Fruit fly (Drosophila melanogaster) whole organism, embryonic: ENCODE data around the gene CG33640.

ENCODE experiments used
- B-H1 ChIP-seq: fragments of 200-800 bp; sonication (Bioruptor generic); IDR thresholded peaks from 3 replicates; pipeline ENCODE4 v1.3.6; 2022; ENCODE audit warnings: missing biosample characterization, missing genetic modification characterization
- Blimp-1 ChIP-seq: fragments of 200-800 bp; sonication (Bioruptor generic); optimal IDR thresholded peaks from 3 replicates; lab custom pipeline; 2018; ENCODE audit warnings: missing biosample characterization, missing genetic modification characterization, mild to moderate bottlenecking, moderate library complexity, missing genetic modification reagents
- CG10462 ChIP-seq: fragments of 200-800 bp; sonication (Bioruptor generic); optimal IDR thresholded peaks from 2 replicates; lab custom pipeline; 2016; ENCODE audit warnings: missing biosample characterization, missing genetic modification characterization
- CG11723 ChIP-seq: fragments of 200-800 bp; sonication (Bioruptor generic); optimal IDR thresholded peaks from 2 replicates; lab custom pipeline; 2017; ENCODE audit warnings: missing biosample characterization, mild to moderate bottlenecking, missing genetic modification characterization
- CG12299 ChIP-seq: fragments of 200-800 bp; sonication (Bioruptor generic); optimal IDR thresholded peaks from 2 replicates; lab custom pipeline; 2018; ENCODE audit warnings: missing biosample characterization, mild to moderate bottlenecking, missing genetic modification characterization
- CG13123 ChIP-seq: fragments of 200-800 bp; sonication (Bioruptor generic); optimal IDR thresholded peaks from 2 replicates; lab custom pipeline; 2016; ENCODE audit warnings: missing biosample characterization, missing genetic modification characterization
- CG13424 ChIP-seq: fragments of 200-800 bp; sonication (Bioruptor generic); optimal IDR thresholded peaks from 2 replicates; lab custom pipeline; 2019; ENCODE audit warnings: missing biosample characterization, mild to moderate bottlenecking, missing genetic modification characterization, moderate library complexity
- CG15479 ChIP-seq: fragments of 200-800 bp; sonication (Bioruptor generic); optimal IDR thresholded peaks from 3 replicates; lab custom pipeline; 2019; ENCODE audit warnings: missing biosample characterization, mild to moderate bottlenecking, missing genetic modification characterization, moderate library complexity
- CG16779 ChIP-seq: fragments of 200-800 bp; sonication (Bioruptor generic); IDR thresholded peaks from 2 replicates; pipeline ENCODE4 v1.3.6; 2022; ENCODE audit warnings: missing biosample characterization, missing genetic modification characterization
- CG1792 ChIP-seq: fragments of 200-800 bp; sonication (Bioruptor generic); optimal IDR thresholded peaks from 2 replicates; lab custom pipeline; 2016; ENCODE audit warnings: missing biosample characterization, missing genetic modification characterization
- CG1832 ChIP-seq: fragments of 200-800 bp; sonication (Bioruptor generic); optimal IDR thresholded peaks from 2 replicates; lab custom pipeline; 2017; ENCODE audit warnings: missing biosample characterization, mild to moderate bottlenecking, missing genetic modification characterization, inconsistent platforms
- CG2678 ChIP-seq: fragments of 200-800 bp; sonication (Bioruptor generic); optimal IDR thresholded peaks from 3 replicates; lab custom pipeline; 2019; ENCODE audit warnings: missing biosample characterization, mild to moderate bottlenecking, missing genetic modification characterization, moderate library complexity
- CG2875 ChIP-seq: fragments of 200-800 bp; sonication (Bioruptor generic); optimal IDR thresholded peaks from 2 replicates; lab custom pipeline; 2017; ENCODE audit warnings: missing biosample characterization, mild to moderate bottlenecking, missing genetic modification characterization, missing genetic modification reagents
- CG30431 ChIP-seq: fragments of 200-800 bp; sonication (Bioruptor generic); optimal IDR thresholded peaks from 2 replicates; lab custom pipeline; 2017; ENCODE audit warnings: missing biosample characterization, missing genetic modification characterization
- CG31441 ChIP-seq: fragments of 200-800 bp; sonication (Bioruptor generic); IDR thresholded peaks from 2 replicates; pipeline ENCODE4 v1.3.6; 2022; ENCODE audit warnings: missing biosample characterization, missing genetic modification characterization
- CG4820 ChIP-seq: fragments of 200-800 bp; sonication (Bioruptor generic); optimal IDR thresholded peaks from 3 replicates; lab custom pipeline; 2016; ENCODE audit warnings: missing biosample characterization, missing genetic modification characterization
- CG8089 ChIP-seq: fragments of 200-800 bp; sonication (Bioruptor generic); optimal IDR thresholded peaks from 3 replicates; lab custom pipeline; 2016; ENCODE audit warnings: missing biosample characterization, missing genetic modification characterization
- CG8290 ChIP-seq, 3 experiments: fragments of 200-800 bp; sonication (Bioruptor generic); optimal IDR thresholded peaks; 2 replicates each; lab custom pipeline; 2016 to 2019; ENCODE audit warnings: missing biosample characterization in 3 of 3, missing genetic modification characterization in 3 of 3, mild to moderate bottlenecking in 2 of 3, moderate library complexity in 1 of 3
- CG9876 ChIP-seq: fragments of 200-800 bp; sonication (Bioruptor generic); optimal IDR thresholded peaks from 2 replicates; lab custom pipeline; 2016; ENCODE audit warnings: missing biosample characterization, missing genetic modification characterization
- GATAe ChIP-seq: fragments of 200-800 bp; sonication (Bioruptor generic); conservative IDR thresholded peaks from 2 replicates; pipeline ENCODE4 v1.3.6; 2022; ENCODE audit warnings: missing biosample characterization, missing genetic modification characterization
- Med ChIP-seq: fragments of 200-800 bp; sonication (Bioruptor generic); peaks from one replicate; lab custom pipeline; 2016; ENCODE audit warnings: missing biosample characterization, missing genetic modification characterization, mild to moderate bottlenecking, inconsistent platforms, moderate library complexity
- Mrtf ChIP-seq: fragments of 200-800 bp; sonication (Bioruptor generic); IDR thresholded peaks from 3 replicates; pipeline ENCODE4 v1.3.6; 2022; ENCODE audit warnings: missing biosample characterization, missing genetic modification characterization
- NfI ChIP-seq: fragments of 200-800 bp; sonication (Bioruptor generic); optimal IDR thresholded peaks from 3 replicates; lab custom pipeline; 2018; ENCODE audit warnings: missing biosample characterization, mild to moderate bottlenecking, missing genetic modification characterization, moderate library complexity
- Scr ChIP-seq: fragments of 200-800 bp; sonication (Bioruptor generic); IDR thresholded peaks from 2 replicates; pipeline ENCODE4 v1.3.6; 2022; ENCODE audit warnings: missing biosample characterization, missing genetic modification characterization; ENCODE audit not compliant: partially characterized antibody
- Sox102F ChIP-seq: fragments of 200-800 bp; sonication (Bioruptor generic); optimal IDR thresholded peaks from 2 replicates; lab custom pipeline; 2018; ENCODE audit warnings: missing biosample characterization, mild to moderate bottlenecking, missing genetic modification characterization, moderate library complexity
- Trl ChIP-seq, 3 experiments: fragments of >200 bp in 2 of 3; fragments of 200-800 bp in 1 of 3; sonication (Bioruptor generic) in 1 of 3; optimal IDR thresholded peaks; 2 replicates in 1 of 3; 3 replicates in 2 of 3; lab custom pipeline; 2016 to 2017; ENCODE audit warnings: missing biosample characterization in 1 of 3, missing genetic modification characterization in 1 of 3
- Xbp1 ChIP-seq: fragments of 200-800 bp; sonication (Bioruptor generic); optimal IDR thresholded peaks from 3 replicates; lab custom pipeline; 2016; ENCODE audit warnings: missing biosample characterization, mild to moderate bottlenecking, missing genetic modification characterization
- amos ChIP-seq: fragments of 200-800 bp; sonication (Bioruptor generic); IDR thresholded peaks from 2 replicates; pipeline ENCODE4 v1.3.6; 2022; ENCODE audit warnings: missing biosample characterization, missing genetic modification characterization; ENCODE audit not compliant: partially characterized antibody
- aop ChIP-seq: fragments of 200-800 bp; sonication (Bioruptor generic); IDR thresholded peaks from 2 replicates; pipeline ENCODE4 v1.3.6; 2022; ENCODE audit warnings: missing biosample characterization, missing genetic modification characterization
- az2 ChIP-seq: fragments of 200-800 bp; sonication (Bioruptor generic); optimal IDR thresholded peaks from 3 replicates; lab custom pipeline; 2016; ENCODE audit warnings: missing biosample characterization, missing genetic modification characterization
- chinmo ChIP-seq: fragments of 200-800 bp; sonication (Bioruptor generic); IDR thresholded peaks from 4 replicates; pipeline ENCODE4 v1.3.6; 2022; ENCODE audit warnings: missing biosample characterization, missing genetic modification characterization; ENCODE audit not compliant: partially characterized antibody
- emc ChIP-seq: fragments of 200-800 bp; sonication (Bioruptor generic); optimal IDR thresholded peaks from 2 replicates; lab custom pipeline; 2016; ENCODE audit warnings: missing biosample characterization, missing genetic modification characterization
- fd96Cb ChIP-seq: fragments of 200-800 bp; sonication (Bioruptor generic); optimal IDR thresholded peaks from 2 replicates; lab custom pipeline; 2018; ENCODE audit warnings: missing biosample characterization, mild to moderate bottlenecking, missing genetic modification characterization, moderate library complexity
- gcm ChIP-seq: fragments of 200-800 bp; sonication (Bioruptor generic); optimal IDR thresholded peaks from 2 replicates; lab custom pipeline; 2019; ENCODE audit warnings: missing biosample characterization, mild to moderate bottlenecking, missing genetic modification characterization, moderate library complexity
- hbn ChIP-seq: fragments of 200-800 bp; sonication (Bioruptor generic); IDR thresholded peaks from 2 replicates; pipeline ENCODE4 v1.3.6; 2022; ENCODE audit warnings: missing biosample characterization, missing genetic modification characterization; ENCODE audit not compliant: partially characterized antibody
- kni ChIP-seq: fragments of 200-800 bp; sonication (Bioruptor generic); optimal IDR thresholded peaks from 3 replicates; lab custom pipeline; 2017; ENCODE audit warnings: mild to moderate bottlenecking, missing biosample characterization, missing genetic modification reagents, missing genetic modification characterization
- lola ChIP-seq, 3 experiments: fragments of >200 bp in 2 of 3; fragments of 200-800 bp in 1 of 3; sonication (Bioruptor generic) in 1 of 3; optimal IDR thresholded peaks; 2 replicates each; lab custom pipeline; 2017 to 2019; ENCODE audit warnings: missing biosample characterization in 3 of 3, missing genetic modification characterization in 3 of 3, mild to moderate bottlenecking in 1 of 3, moderate library complexity in 1 of 3
- nerfin-1 ChIP-seq: fragments of 200-800 bp; sonication (Bioruptor generic); optimal IDR thresholded peaks from 3 replicates; lab custom pipeline; 2019; ENCODE audit warnings: missing biosample characterization, mild to moderate bottlenecking, missing genetic modification characterization, moderate library complexity
- nerfin-2 ChIP-seq: fragments of 200-800 bp; sonication (Bioruptor generic); IDR thresholded peaks from 2 replicates; pipeline ENCODE4 v1.3.6; 2022; ENCODE audit warnings: missing biosample characterization, missing genetic modification characterization; ENCODE audit not compliant: partially characterized antibody
- nmo ChIP-seq: fragments of 200-800 bp; sonication (Bioruptor generic); optimal IDR thresholded peaks from 2 replicates; lab custom pipeline; 2018; ENCODE audit warnings: missing biosample characterization, mild to moderate bottlenecking, missing genetic modification characterization, moderate library complexity
- pfk ChIP-seq: fragments of 200-800 bp; sonication (Bioruptor generic); optimal IDR thresholded peaks from 2 replicates; lab custom pipeline; 2018; ENCODE audit warnings: missing biosample characterization, mild to moderate bottlenecking, missing genetic modification characterization, moderate library complexity
- sd ChIP-seq: fragments of 200-800 bp; sonication (Bioruptor generic); optimal IDR thresholded peaks from 3 replicates; lab custom pipeline; 2018; ENCODE audit warnings: missing biosample characterization, mild to moderate bottlenecking, missing genetic modification characterization, moderate library complexity
- tgo ChIP-seq: fragments of 200-800 bp; sonication (Bioruptor generic); IDR thresholded peaks from 3 replicates; pipeline ENCODE4 v1.3.6; 2022; ENCODE audit warnings: missing biosample characterization, missing genetic modification characterization
- toy ChIP-seq: fragments of 200-800 bp; sonication (Bioruptor generic); IDR thresholded peaks from 2 replicates; pipeline ENCODE4 v1.3.6; 2022; ENCODE audit warnings: missing biosample characterization, missing genetic modification characterization
- trem ChIP-seq: fragments of 200-800 bp; optimal IDR thresholded peaks from 3 replicates; lab custom pipeline; 2019; ENCODE audit warnings: missing biosample characterization, mild to moderate bottlenecking, missing genetic modification characterization, moderate library complexity

Gene CG33640

dm6 chr2L:13513331-13514261, 14.0 kb upstream of the CG33640 start (continued):
- no peak for TF ChIP-seq lola (GFP tag; optimal IDR thresholded peaks at IDR 0.05; lab: Kevin White, UChicago)
- peak; percentile 55 for TF ChIP-seq az2
- TF ChIP-seq pfk (GFP tag; lab: Kevin White, UChicago), result no peak
- peak; percentile 34 for TF ChIP-seq CG2875
- TF ChIP-seq nmo, result peak; percentile 57
- peak; percentile 2 for TF ChIP-seq gcm
- peak; percentile 63; the same call in 2 of the 3 replicates for TF ChIP-seq tgo (GFP tag; lab: Robert Waterston, UW)
- TF ChIP-seq fd96Cb, result peak; percentile 45
- TF ChIP-seq Med (GFP tag; lab: Kevin White, UChicago), result peak; percentile 90
- TF ChIP-seq CG8290 (GFP tag; optimal IDR thresholded peaks at IDR 0.05; lab: Kevin White, UChicago), result no peak
- peak in 1 of 2 experiments; percentile 76 for TF ChIP-seq CG8290 (tag; optimal IDR thresholded peaks at IDR 0.05; lab: Kevin White, UChicago)
- TF ChIP-seq Trl (optimal IDR thresholded peaks at IDR 0.05; lab: Kevin White, UChicago), result peak; percentile 92 to 100
- peak; percentile 76 for TF ChIP-seq Trl (GFP tag; optimal IDR thresholded peaks at IDR 0.05; lab: Kevin White, UChicago)
- TF ChIP-seq CG1832, result no peak
- TF ChIP-seq CG9876, result peak; percentile 63
- peak; percentile 51 for TF ChIP-seq CG15479 (GFP tag; lab: Kevin White, UChicago)
- TF ChIP-seq nerfin-1 (tag; lab: Kevin White, UChicago), result peak; percentile 48
- peak; percentile 49 for TF ChIP-seq CG4820
- TF ChIP-seq Mrtf (GFP tag; lab: Robert Waterston, UW), result peak; percentile 71; the same call in 2 of the 3 replicates
- TF ChIP-seq CG13424, result peak; percentile 49
- TF ChIP-seq Blimp-1 (GFP tag; lab: Kevin White, UChicago), result peak; percentile 39
- TF ChIP-seq aop (GFP tag; lab: Robert Waterston, UW), result no peak
- TF ChIP-seq Sox102F (GFP tag; lab: Kevin White, UChicago), result peak; percentile 71
- TF ChIP-seq Scr, result no peak
- TF ChIP-seq trem (tag; lab: Kevin White, UChicago), result peak; percentile 4
- peak; percentile 9 for TF ChIP-seq CG8089 (GFP tag; lab: Kevin White, UChicago)
- peak; percentile 63 for TF ChIP-seq NfI (GFP tag; lab: Kevin White, UChicago)
- peak; percentile 67 for TF ChIP-seq CG2678 (tag; lab: Kevin White, UChicago)
- peak; percentile 70 for TF ChIP-seq Xbp1
- TF ChIP-seq CG10462, result no peak
- 0 out of 2 replicates have a peak, but pooled peaks have one; percentile 25 for TF ChIP-seq toy (GFP tag; lab: Robert Waterston, UW)
- TF ChIP-seq CG13123 (GFP tag; lab: Kevin White, UChicago), result peak; percentile 14
- TF ChIP-seq amos (GFP tag; lab: Robert Waterston, UW), result peak; percentile 11; the same call in 1 of the 2 replicates
- TF ChIP-seq chinmo (GFP tag; lab: Robert Waterston, UW), result peak; percentile 90; the same call in 2 of the 4 replicates
- TF ChIP-seq GATAe (GFP tag; lab: Robert Waterston, UW), result 0 out of 2 replicates have a peak, but pooled peaks have one; percentile 24
- peak; percentile 42; the same call in 1 of the 3 replicates for TF ChIP-seq B-H1 (GFP tag; lab: Robert Waterston, UW)
- TF ChIP-seq hbn, result no peak
- TF ChIP-seq sd (tag; lab: Kevin White, UChicago), result no peak
- TF ChIP-seq nerfin-2 (GFP tag; lab: Robert Waterston, UW), result no peak; the same call in 1 of the 2 replicates
- TF ChIP-seq CG16779 (GFP tag; lab: Robert Waterston, UW), result no peak
- no peak for TF ChIP-seq CG12299
- peak; percentile 3 for TF ChIP-seq CG1792
- peak; percentile 48 for TF ChIP-seq CG11723 (GFP tag; lab: Kevin White, UChicago)
- no peak for TF ChIP-seq emc (GFP tag; lab: Kevin White, UChicago)
- peak; percentile 65 for TF ChIP-seq CG31441 (GFP tag; lab: Robert Waterston, UW)
- peak; percentile 48 for TF ChIP-seq CG30431 (GFP tag; lab: Kevin White, UChicago)
- TF ChIP-seq kni (GFP tag; lab: Kevin White, UChicago), result peak; percentile 37
